Fruit fly (Drosophila melanogaster) whole organism, embryonic: ENCODE data around the gene Elp6.

Experiments used
- Abd-B ChIP-seq: fragments of 200-800 bp; sonication (Bioruptor generic); optimal IDR thresholded peaks from 2 replicates; lab custom pipeline; 2018; ENCODE audit warnings: missing biosample characterization, mild to moderate bottlenecking, missing genetic modification characterization, moderate library complexity
- Adf1 ChIP-seq: fragments of 200-800 bp; sonication (Bioruptor generic); IDR thresholded peaks from 2 replicates; pipeline ENCODE4 v1.3.6; 2022; ENCODE audit warnings: missing biosample characterization, missing genetic modification characterization
- Bdp1 ChIP-seq: fragments of 200-800 bp; sonication (Bioruptor generic); optimal IDR thresholded peaks from 3 replicates; lab custom pipeline; 2016; ENCODE audit warnings: missing biosample characterization, missing genetic modification characterization
- Bteb2 ChIP-seq: fragments of 200-800 bp; sonication (Bioruptor generic); optimal IDR thresholded peaks from 2 replicates; lab custom pipeline; 2016; ENCODE audit warnings: missing biosample characterization, missing genetic modification characterization
- C15 ChIP-seq: fragments of 200-800 bp; sonication (Bioruptor generic); IDR thresholded peaks from 3 replicates; pipeline ENCODE4 v1.3.6; 2022; ENCODE audit warnings: missing biosample characterization, missing genetic modification characterization
- CG13287 ChIP-seq: fragments of 200-800 bp; sonication (Bioruptor generic); IDR thresholded peaks from 2 replicates; pipeline ENCODE4 v1.3.6; 2022; ENCODE audit warnings: missing biosample characterization, missing genetic modification characterization; ENCODE audit not compliant: partially characterized antibody
- CG13424 ChIP-seq: fragments of 200-800 bp; sonication (Bioruptor generic); optimal IDR thresholded peaks from 2 replicates; lab custom pipeline; 2019; ENCODE audit warnings: missing biosample characterization, mild to moderate bottlenecking, missing genetic modification characterization, moderate library complexity
- CG17829 ChIP-seq: fragments of 200-800 bp; optimal IDR thresholded peaks from 2 replicates; lab custom pipeline; 2019; ENCODE audit warnings: missing biosample characterization, mild to moderate bottlenecking, missing genetic modification characterization, moderate library complexity
- CG1832 ChIP-seq: fragments of 200-800 bp; sonication (Bioruptor generic); optimal IDR thresholded peaks from 2 replicates; lab custom pipeline; 2017; ENCODE audit warnings: missing biosample characterization, mild to moderate bottlenecking, missing genetic modification characterization, inconsistent platforms
- CG18619 ChIP-seq: fragments of 200-800 bp; sonication (Bioruptor generic); optimal IDR thresholded peaks from 3 replicates; lab custom pipeline; 2017; ENCODE audit warnings: missing biosample characterization, mild to moderate bottlenecking, missing genetic modification characterization
- CG2129 ChIP-seq: fragments of 200-800 bp; sonication (Bioruptor generic); IDR thresholded peaks from 2 replicates; pipeline ENCODE4 v1.3.6; 2022; ENCODE audit warnings: missing biosample characterization, missing genetic modification characterization; ENCODE audit not compliant: partially characterized antibody
- CG3163 ChIP-seq: fragments of 200-800 bp; sonication (Bioruptor generic); optimal IDR thresholded peaks from 3 replicates; lab custom pipeline; 2016; ENCODE audit warnings: missing biosample characterization, missing genetic modification characterization
- CG3281 ChIP-seq: fragments of 200-800 bp; sonication (Bioruptor generic); optimal IDR thresholded peaks from 3 replicates; lab custom pipeline; 2017; ENCODE audit warnings: missing biosample characterization, mild to moderate bottlenecking, missing genetic modification characterization
- CG34224 ChIP-seq: fragments of 200-800 bp; sonication (Bioruptor generic); IDR thresholded peaks from 3 replicates; pipeline ENCODE4 v1.3.6; 2022; ENCODE audit warnings: missing biosample characterization, missing genetic modification characterization; ENCODE audit not compliant: partially characterized antibody
- CG4282 ChIP-seq: fragments of 200-800 bp; sonication (Bioruptor generic); optimal IDR thresholded peaks from 2 replicates; lab custom pipeline; 2016; ENCODE audit warnings: missing biosample characterization, missing genetic modification characterization
- CG4360 ChIP-seq: fragments of 200-800 bp; sonication (Bioruptor generic); IDR thresholded peaks from 2 replicates; pipeline ENCODE4 v1.3.6; 2022; ENCODE audit warnings: missing biosample characterization, missing genetic modification characterization
- CG6765 ChIP-seq: fragments of 200-800 bp; sonication (Bioruptor generic); optimal IDR thresholded peaks from 3 replicates; lab custom pipeline; 2017; ENCODE audit warnings: missing biosample characterization, mild to moderate bottlenecking, missing genetic modification characterization
- CG7357 ChIP-seq: fragments of 200-800 bp; sonication (Bioruptor generic); IDR thresholded peaks from 3 replicates; pipeline ENCODE4 v1.3.6; 2022; ENCODE audit warnings: missing biosample characterization, missing genetic modification characterization
- CG7786 ChIP-seq: fragments of 200-800 bp; sonication (Bioruptor generic); optimal IDR thresholded peaks from 2 replicates; lab custom pipeline; 2016; ENCODE audit warnings: missing biosample characterization, missing genetic modification characterization
- CG7987 ChIP-seq: fragments of 200-800 bp; sonication (Bioruptor generic); optimal IDR thresholded peaks from 2 replicates; lab custom pipeline; 2018; ENCODE audit warnings: missing biosample characterization, mild to moderate bottlenecking, missing genetic modification characterization, moderate library complexity
- CG9437 ChIP-seq: fragments of 200-800 bp; sonication (Bioruptor generic); optimal IDR thresholded peaks from 2 replicates; lab custom pipeline; 2018; ENCODE audit warnings: missing biosample characterization, mild to moderate bottlenecking, missing genetic modification characterization
- CG9932 ChIP-seq: fragments of 200-800 bp; sonication (Bioruptor generic); IDR thresholded peaks from 2 replicates; pipeline ENCODE4 v1.3.6; 2022; ENCODE audit warnings: missing biosample characterization, missing genetic modification characterization
- H2.0 ChIP-seq: fragments of 200-800 bp; sonication (Bioruptor generic); IDR thresholded peaks from 2 replicates; pipeline ENCODE4 v1.3.6; 2022; ENCODE audit warnings: missing biosample characterization, missing genetic modification characterization
- HmgZ ChIP-seq: fragments of 200-800 bp; sonication (Bioruptor generic); optimal IDR thresholded peaks from 2 replicates; lab custom pipeline; 2018; ENCODE audit warnings: missing biosample characterization, mild to moderate bottlenecking, missing genetic modification characterization
- Optix ChIP-seq: fragments of 200-800 bp; sonication (Bioruptor generic); IDR thresholded peaks from 3 replicates; pipeline ENCODE4 v1.3.6; 2022; ENCODE audit warnings: missing biosample characterization, missing genetic modification characterization
- PHDP ChIP-seq: fragments of 200-800 bp; sonication (Bioruptor generic); optimal IDR thresholded peaks from 3 replicates; lab custom pipeline; 2018; ENCODE audit warnings: missing biosample characterization, mild to moderate bottlenecking, missing genetic modification characterization, moderate library complexity
- Pdp1 ChIP-seq, 2 experiments: fragments of 200-800 bp; sonication (Bioruptor generic); optimal IDR thresholded peaks; 3 replicates each; lab custom pipeline; 2016; ENCODE audit warnings: missing biosample characterization in 2 of 2, missing genetic modification characterization in 2 of 2, mild to moderate bottlenecking in 1 of 2, moderate library complexity in 1 of 2
- Ptx1 ChIP-seq: fragments of 200-800 bp; sonication (Bioruptor generic); IDR thresholded peaks from 2 replicates; pipeline ENCODE4 v1.3.6; 2022; ENCODE audit warnings: missing biosample characterization, missing genetic modification characterization
- Ssrp ChIP-seq: fragments of 200-800 bp; sonication (Bioruptor generic); optimal IDR thresholded peaks from 2 replicates; lab custom pipeline; 2018; ENCODE audit warnings: missing biosample characterization, mild to moderate bottlenecking, missing genetic modification characterization, moderate library complexity
- TFAM ChIP-seq: fragments of 200-800 bp; sonication (Bioruptor generic); optimal IDR thresholded peaks from 2 replicates; lab custom pipeline; 2017; ENCODE audit warnings: missing biosample characterization, missing genetic modification characterization, inconsistent platforms
- ab ChIP-seq: fragments of 200-800 bp; sonication (Bioruptor generic); optimal IDR thresholded peaks from 2 replicates; lab custom pipeline; 2016; ENCODE audit warnings: missing biosample characterization, missing genetic modification characterization
- ase ChIP-seq: fragments of 200-800 bp; sonication (Bioruptor generic); IDR thresholded peaks from 3 replicates; pipeline ENCODE4 v1.3.6; 2022; ENCODE audit warnings: missing biosample characterization, missing genetic modification characterization
- ash1 ChIP-seq: fragments of 200-800 bp; sonication (Bioruptor generic); optimal IDR thresholded peaks from 2 replicates; lab custom pipeline; 2018; ENCODE audit warnings: missing biosample characterization, mild to moderate bottlenecking, missing genetic modification characterization
- caup ChIP-seq: fragments of 200-800 bp; sonication (Bioruptor generic); optimal IDR thresholded peaks from 3 replicates; lab custom pipeline; 2017; ENCODE audit warnings: missing biosample characterization, mild to moderate bottlenecking, missing genetic modification characterization, moderate library complexity; ENCODE audit not compliant: severe bottlenecking
- ci ChIP-seq: fragments of 200-800 bp; sonication (Bioruptor generic); IDR thresholded peaks from 3 replicates; pipeline ENCODE4 v1.3.6; 2022; ENCODE audit warnings: missing biosample characterization, missing genetic modification characterization
- corto ChIP-seq: fragments of 200-800 bp; sonication (Bioruptor generic); optimal IDR thresholded peaks from 2 replicates; lab custom pipeline; 2016; ENCODE audit warnings: missing biosample characterization, mild to moderate bottlenecking, missing genetic modification characterization, moderate library complexity
- dati ChIP-seq: fragments of 200-800 bp; sonication (Bioruptor generic); IDR thresholded peaks from 2 replicates; pipeline ENCODE4 v1.3.6; 2022; ENCODE audit warnings: missing biosample characterization, missing genetic modification characterization
- dimm ChIP-seq: fragments of 200-800 bp; sonication (Bioruptor generic); IDR thresholded peaks from 2 replicates; pipeline ENCODE4 v1.3.6; 2022; ENCODE audit warnings: missing biosample characterization, missing genetic modification characterization
- dpn ChIP-seq, 2 experiments: fragments of 200-800 bp; sonication (Bioruptor generic); optimal IDR thresholded peaks; 3 replicates each; lab custom pipeline; 2016; ENCODE audit warnings: missing biosample characterization in 2 of 2, missing genetic modification characterization in 2 of 2
- emc ChIP-seq: fragments of 200-800 bp; sonication (Bioruptor generic); optimal IDR thresholded peaks from 2 replicates; lab custom pipeline; 2016; ENCODE audit warnings: missing biosample characterization, missing genetic modification characterization
- eyg ChIP-seq: fragments of 200-800 bp; sonication (Bioruptor generic); optimal IDR thresholded peaks from 3 replicates; lab custom pipeline; 2016; ENCODE audit warnings: missing biosample characterization, missing genetic modification characterization
- fru ChIP-seq: fragments of >200 bp; optimal IDR thresholded peaks from 2 replicates; lab custom pipeline; 2017
- gro ChIP-seq: fragments of 200-800 bp; sonication (Bioruptor generic); optimal IDR thresholded peaks from 2 replicates; lab custom pipeline; 2016; ENCODE audit warnings: missing biosample characterization, missing genetic modification characterization
- ham ChIP-seq: fragments of 200-800 bp; sonication (Bioruptor generic); IDR thresholded peaks from 2 replicates; pipeline ENCODE4 v1.3.6; 2022; ENCODE audit warnings: missing biosample characterization, missing genetic modification characterization
- hbn ChIP-seq: fragments of 200-800 bp; sonication (Bioruptor generic); IDR thresholded peaks from 2 replicates; pipeline ENCODE4 v1.3.6; 2022; ENCODE audit warnings: missing biosample characterization, missing genetic modification characterization; ENCODE audit not compliant: partially characterized antibody
- knrl ChIP-seq: fragments of 200-800 bp; sonication (Bioruptor generic); IDR thresholded peaks from 3 replicates; pipeline ENCODE4 v1.3.6; 2022; ENCODE audit warnings: missing biosample characterization, missing genetic modification characterization; ENCODE audit not compliant: partially characterized antibody
- rib ChIP-seq: fragments of 200-800 bp; sonication (Bioruptor generic); IDR thresholded peaks from 2 replicates; pipeline ENCODE4 v1.3.6; 2022; ENCODE audit warnings: missing biosample characterization, missing genetic modification characterization
- shn ChIP-seq: fragments of 200-800 bp; sonication (Bioruptor generic); optimal IDR thresholded peaks from 3 replicates; lab custom pipeline; 2016; ENCODE audit warnings: missing biosample characterization, missing genetic modification characterization
- stwl ChIP-seq: fragments of 200-800 bp; sonication (Bioruptor generic); optimal IDR thresholded peaks from 3 replicates; lab custom pipeline; 2018; ENCODE audit warnings: missing biosample characterization, mild to moderate bottlenecking, missing genetic modification characterization, moderate library complexity
- trem ChIP-seq: fragments of 200-800 bp; optimal IDR thresholded peaks from 3 replicates; lab custom pipeline; 2019; ENCODE audit warnings: missing biosample characterization, mild to moderate bottlenecking, missing genetic modification characterization, moderate library complexity
- ttk ChIP-seq: fragments of 200-800 bp; sonication (Bioruptor generic); IDR thresholded peaks from 2 replicates; pipeline ENCODE4 v2.1.2; 2022; ENCODE audit warnings: missing biosample characterization, missing genetic modification characterization

Gene Elp6

DNA sequence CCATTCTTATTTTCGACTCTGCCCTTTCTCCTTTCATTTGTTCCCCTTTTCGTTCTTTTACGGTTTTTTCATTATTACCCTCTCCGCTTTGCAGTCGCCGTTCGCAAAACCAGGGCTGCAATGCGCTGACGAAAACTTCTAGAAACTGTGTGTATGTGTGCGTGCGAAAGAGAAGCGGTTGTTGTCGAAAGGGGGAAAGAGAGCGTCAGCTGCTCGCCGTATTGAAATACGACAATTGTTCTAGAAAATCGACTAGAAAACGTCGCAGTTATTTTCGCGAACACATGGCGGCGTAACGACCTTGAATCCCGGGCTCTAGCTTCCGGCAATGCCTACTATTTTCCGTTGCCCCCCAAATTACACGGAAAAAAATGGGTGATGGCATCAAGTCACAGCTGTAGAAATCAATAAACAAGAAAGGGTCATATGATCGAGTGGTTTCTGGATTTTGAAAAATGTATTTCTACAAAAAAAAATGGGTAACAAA, 16.0 kb upstream of the Elp6 start (continued):
- TF ChIP-seq Adf1 (GFP tag; lab: Robert Waterston, UW) (peak; percentile 34), CG3281 (peak; percentile 32), CG1832 (GFP tag; lab: Kevin White, UChicago) (peak; percentile 47), CG13424 (no peak), caup (GFP tag; lab: Kevin White, UChicago) (no peak), hbn (GFP tag; lab: Robert Waterston, UW) (0 out of 2 replicates have a peak, but pooled peaks have one; percentile 34), shn (GFP tag; lab: Kevin White, UChicago) (peak; percentile 20), dati (GFP tag; lab: Robert Waterston, UW) (no peak), dpn (GFP tag; optimal IDR thresholded peaks at IDR 0.05; lab: Kevin White, UChicago) (peak in 1 of 2 experiments; percentile 22), H2.0 (GFP tag; lab: Robert Waterston, UW) (no peak), ci (0 out of 3 replicates have a peak, but pooled peaks have one; percentile 27), Ssrp (no peak), ab (GFP tag; lab: Kevin White, UChicago) (no peak), knrl (GFP tag; lab: Robert Waterston, UW) (no peak), emc (GFP tag; lab: Kevin White, UChicago) (no peak), TFAM (GFP tag; lab: Kevin White, UChicago) (no peak), HmgZ (no peak), dimm (no peak), CG18619 (GFP tag; lab: Kevin White, UChicago) (peak; percentile 16), PHDP (peak; percentile 43), fru (no peak), CG9437 (GFP tag; lab: Kevin White, UChicago) (no peak), C15 (no peak), Bdp1 (no peak), ase (GFP tag; lab: Robert Waterston, UW) (no peak), ham (GFP tag; lab: Robert Waterston, UW) (no peak), CG34224 (GFP tag; lab: Robert Waterston, UW) (peak; percentile 64), Pdp1 (GFP tag; optimal IDR thresholded peaks at IDR 0.05; lab: Kevin White, UChicago) (no peak), Ptx1 (GFP tag; lab: Robert Waterston, UW) (no peak), Abd-B (GFP tag; lab: Kevin White, UChicago) (no peak), CG7357 (GFP tag; lab: Robert Waterston, UW) (no peak), eyg (peak; percentile 51), CG7987 (GFP tag; lab: Kevin White, UChicago) (peak; percentile 1), ash1 (GFP tag; lab: Kevin White, UChicago) (no peak), CG9932 (GFP tag; lab: Robert Waterston, UW) (peak; percentile 39; the same call in 1 of the 2 replicates), CG7786 (GFP tag; lab: Kevin White, UChicago) (peak; percentile 7), CG4282 (GFP tag; lab: Kevin White, UChicago) (no peak), CG4360 (GFP tag; lab: Robert Waterston, UW) (no peak), CG13287 (peak; percentile 31), Optix (GFP tag; lab: Robert Waterston, UW) (no peak), corto (GFP tag; lab: Kevin White, UChicago) (no peak), trem (no peak), CG17829 (tag; lab: Kevin White, UChicago) (peak; percentile 8), Bteb2 (GFP tag; lab: Kevin White, UChicago) (peak; percentile 7), rib (GFP tag; lab: Robert Waterston, UW) (peak; percentile 69; the same call in 1 of the 2 replicates), CG2129 (no peak), CG6765 (GFP tag; lab: Kevin White, UChicago) (peak; percentile 65), ttk (GFP tag; lab: Robert Waterston, UW) (no peak), CG3163 (GFP tag; lab: Kevin White, UChicago) (peak; percentile 94), gro (GFP tag; lab: Kevin White, UChicago) (peak; percentile 61), stwl (tag; lab: Kevin White, UChicago) (peak; percentile 7)
